Fruit fly (Drosophila melanogaster) whole organism, embryonic: ENCODE results near the gene CG5968.

Experiments
- CG10267 ChIP-seq: fragments of 200-800 bp; sonication (Bioruptor generic); optimal IDR thresholded peaks from 2 replicates; lab custom pipeline; 2018; ENCODE audit warnings: missing biosample characterization, mild to moderate bottlenecking, missing genetic modification characterization, moderate library complexity
- CG11696 ChIP-seq: fragments of 200-800 bp; sonication (Bioruptor generic); IDR thresholded peaks from 2 replicates; pipeline ENCODE4 v1.3.6; 2022; ENCODE audit warnings: missing biosample characterization, missing genetic modification characterization
- CG12236 ChIP-seq: fragments of 200-800 bp; sonication (Bioruptor generic); optimal IDR thresholded peaks from 2 replicates; lab custom pipeline; 2016; ENCODE audit warnings: missing biosample characterization, missing genetic modification characterization
- CG13424 ChIP-seq: fragments of 200-800 bp; sonication (Bioruptor generic); optimal IDR thresholded peaks from 2 replicates; lab custom pipeline; 2019; ENCODE audit warnings: missing biosample characterization, mild to moderate bottlenecking, missing genetic modification characterization, moderate library complexity
- CG15011 ChIP-seq: fragments of 200-800 bp; sonication (Bioruptor generic); optimal IDR thresholded peaks from 3 replicates; lab custom pipeline; 2018; ENCODE audit warnings: missing biosample characterization, mild to moderate bottlenecking, missing genetic modification characterization
- CG1529 ChIP-seq: fragments of 200-800 bp; sonication (Bioruptor generic); optimal IDR thresholded peaks from 3 replicates; lab custom pipeline; 2018; ENCODE audit warnings: missing biosample characterization, missing genetic modification characterization
- CG15514 ChIP-seq: fragments of 200-800 bp; sonication (Bioruptor generic); optimal IDR thresholded peaks from 3 replicates; lab custom pipeline; 2017; ENCODE audit warnings: missing biosample characterization, missing genetic modification characterization, mild to moderate bottlenecking, moderate library complexity, missing genetic modification reagents
- CG18262 ChIP-seq: fragments of 200-800 bp; optimal IDR thresholded peaks from 3 replicates; lab custom pipeline; 2019; ENCODE audit warnings: missing biosample characterization, mild to moderate bottlenecking, missing genetic modification characterization, moderate library complexity
- CG1832 ChIP-seq: fragments of 200-800 bp; sonication (Bioruptor generic); optimal IDR thresholded peaks from 2 replicates; lab custom pipeline; 2017; ENCODE audit warnings: missing biosample characterization, mild to moderate bottlenecking, missing genetic modification characterization, inconsistent platforms
- CG2129 ChIP-seq: fragments of 200-800 bp; sonication (Bioruptor generic); IDR thresholded peaks from 2 replicates; pipeline ENCODE4 v1.3.6; 2022; ENCODE audit warnings: missing biosample characterization, missing genetic modification characterization; ENCODE audit not compliant: partially characterized antibody
- CG3065 ChIP-seq: fragments of 200-800 bp; sonication (Bioruptor generic); optimal IDR thresholded peaks from 2 replicates; lab custom pipeline; 2016; ENCODE audit warnings: missing biosample characterization, missing genetic modification characterization
- CG4282 ChIP-seq: fragments of 200-800 bp; sonication (Bioruptor generic); optimal IDR thresholded peaks from 2 replicates; lab custom pipeline; 2016; ENCODE audit warnings: missing biosample characterization, missing genetic modification characterization
- CG5245 ChIP-seq: fragments of 200-800 bp; sonication (Bioruptor generic); optimal IDR thresholded peaks from 3 replicates; lab custom pipeline; 2016; ENCODE audit warnings: missing biosample characterization, missing genetic modification characterization
- CG7987 ChIP-seq: fragments of 200-800 bp; sonication (Bioruptor generic); optimal IDR thresholded peaks from 2 replicates; lab custom pipeline; 2018; ENCODE audit warnings: missing biosample characterization, mild to moderate bottlenecking, missing genetic modification characterization, moderate library complexity
- CG9797 ChIP-seq: fragments of 200-800 bp; sonication (Bioruptor generic); optimal IDR thresholded peaks from 3 replicates; lab custom pipeline; 2018; ENCODE audit warnings: missing biosample characterization, mild to moderate bottlenecking, missing genetic modification characterization
- CkIIα-i1 ChIP-seq: fragments of 200-800 bp; sonication (Bioruptor generic); IDR thresholded peaks from 2 replicates; pipeline ENCODE4 v1.3.6; 2022; ENCODE audit warnings: missing biosample characterization, missing genetic modification characterization
- D ChIP-seq, 2 experiments: fragments of 200-800 bp in 1 of 2; fragments of >200 bp in 1 of 2; sonication (Bioruptor generic) in 1 of 2; optimal IDR thresholded peaks; 2 replicates in 1 of 2; 3 replicates in 1 of 2; lab custom pipeline; 2017; ENCODE audit warnings: mild to moderate bottlenecking in 1 of 2, missing biosample characterization in 1 of 2, missing genetic modification characterization in 1 of 2, missing genetic modification reagents in 1 of 2
- Dad ChIP-seq: fragments of 200-800 bp; sonication (Bioruptor generic); optimal IDR thresholded peaks from 3 replicates; lab custom pipeline; 2016; ENCODE audit warnings: missing biosample characterization, missing genetic modification characterization
- Elba2 ChIP-seq: fragments of 200-800 bp; sonication (Bioruptor generic); optimal IDR thresholded peaks from 3 replicates; lab custom pipeline; 2016; ENCODE audit warnings: missing biosample characterization, missing genetic modification characterization
- Fer1 ChIP-seq: fragments of 200-800 bp; sonication (Bioruptor generic); optimal IDR thresholded peaks from 2 replicates; lab custom pipeline; 2017; ENCODE audit warnings: missing biosample characterization, mild to moderate bottlenecking, missing genetic modification characterization
- GATAe ChIP-seq: fragments of 200-800 bp; sonication (Bioruptor generic); conservative IDR thresholded peaks from 2 replicates; pipeline ENCODE4 v1.3.6; 2022; ENCODE audit warnings: missing biosample characterization, missing genetic modification characterization
- HHEX ChIP-seq: fragments of 200-800 bp; sonication (Bioruptor generic); optimal IDR thresholded peaks from 3 replicates; lab custom pipeline; 2017; ENCODE audit warnings: missing biosample characterization, mild to moderate bottlenecking, missing genetic modification characterization, missing genetic modification reagents
- HLH54F ChIP-seq: fragments of 200-800 bp; sonication (Bioruptor generic); optimal IDR thresholded peaks from 3 replicates; lab custom pipeline; 2016; ENCODE audit warnings: missing biosample characterization, missing genetic modification characterization
- Hr39 ChIP-seq: fragments of >200 bp; optimal IDR thresholded peaks from 2 replicates; lab custom pipeline; 2017
- Neu2 ChIP-seq: fragments of 200-800 bp; sonication (Bioruptor generic); optimal IDR thresholded peaks from 3 replicates; lab custom pipeline; 2016; ENCODE audit warnings: missing biosample characterization, missing genetic modification characterization, borderline replicate concordance
- Nf-YC ChIP-seq: fragments of 200-800 bp; optimal IDR thresholded peaks from 3 replicates; lab custom pipeline; 2019; ENCODE audit warnings: missing biosample characterization, mild to moderate bottlenecking, missing genetic modification characterization, moderate library complexity
- Optix ChIP-seq: fragments of 200-800 bp; sonication (Bioruptor generic); IDR thresholded peaks from 3 replicates; pipeline ENCODE4 v1.3.6; 2022; ENCODE audit warnings: missing biosample characterization, missing genetic modification characterization
- Scr ChIP-seq: fragments of 200-800 bp; sonication (Bioruptor generic); IDR thresholded peaks from 2 replicates; pipeline ENCODE4 v1.3.6; 2022; ENCODE audit warnings: missing biosample characterization, missing genetic modification characterization; ENCODE audit not compliant: partially characterized antibody
- Sox100B ChIP-seq: fragments of 200-800 bp; sonication (Bioruptor generic); optimal IDR thresholded peaks from 3 replicates; lab custom pipeline; 2018; ENCODE audit warnings: missing biosample characterization, mild to moderate bottlenecking, missing genetic modification characterization
- ato ChIP-seq: fragments of 200-800 bp; sonication (Bioruptor generic); IDR thresholded peaks from 2 replicates; pipeline ENCODE4 v1.3.6; 2022; ENCODE audit warnings: missing biosample characterization, missing genetic modification characterization; ENCODE audit not compliant: partially characterized antibody
- az2 ChIP-seq: fragments of 200-800 bp; sonication (Bioruptor generic); optimal IDR thresholded peaks from 3 replicates; lab custom pipeline; 2016; ENCODE audit warnings: missing biosample characterization, missing genetic modification characterization
- cad ChIP-seq: fragments of >200 bp; optimal IDR thresholded peaks from 2 replicates; lab custom pipeline; 2017; ENCODE audit warnings: missing biosample characterization, missing genetic modification characterization
- cwo ChIP-seq: fragments of 200-800 bp; sonication (Bioruptor generic); optimal IDR thresholded peaks from 3 replicates; lab custom pipeline; 2017; ENCODE audit warnings: missing biosample characterization, missing genetic modification characterization, mild to moderate bottlenecking, moderate library complexity, missing genetic modification reagents
- dmrt11E ChIP-seq: fragments of 200-800 bp; sonication (Bioruptor generic); optimal IDR thresholded peaks from 3 replicates; lab custom pipeline; 2018; ENCODE audit warnings: missing biosample characterization, mild to moderate bottlenecking, missing genetic modification characterization, moderate library complexity
- en ChIP-seq: fragments of 200-800 bp; sonication (Bioruptor generic); optimal IDR thresholded peaks from 2 replicates; lab custom pipeline; 2016; ENCODE audit warnings: missing biosample characterization, missing genetic modification characterization
- fd102C ChIP-seq: fragments of 200-800 bp; sonication (Bioruptor generic); optimal IDR thresholded peaks from 2 replicates; lab custom pipeline; 2018; ENCODE audit warnings: missing biosample characterization, mild to moderate bottlenecking, missing genetic modification characterization, moderate library complexity
- gsb ChIP-seq: fragments of 200-800 bp; sonication (Bioruptor generic); IDR thresholded peaks from 2 replicates; pipeline ENCODE4 v1.3.6; 2022; ENCODE audit warnings: missing biosample characterization, missing genetic modification characterization
- h ChIP-seq: fragments of >200 bp; optimal IDR thresholded peaks from 2 replicates; lab custom pipeline; 2017
- ind ChIP-seq: fragments of 200-800 bp; sonication (Bioruptor generic); optimal IDR thresholded peaks from 3 replicates; lab custom pipeline; 2016; ENCODE audit warnings: missing biosample characterization, missing genetic modification characterization
- jumu ChIP-seq: fragments of 200-800 bp; sonication (Bioruptor generic); optimal IDR thresholded peaks from 3 replicates; lab custom pipeline; 2016; ENCODE audit warnings: missing biosample characterization, missing genetic modification characterization
- kay ChIP-seq: fragments of 200-800 bp; sonication (Bioruptor generic); optimal IDR thresholded peaks from 2 replicates; lab custom pipeline; 2016; ENCODE audit warnings: missing biosample characterization, missing genetic modification characterization
- luna ChIP-seq: fragments of 200-800 bp; sonication (Bioruptor generic); optimal IDR thresholded peaks from 2 replicates; lab custom pipeline; 2016; ENCODE audit warnings: missing biosample characterization, missing genetic modification characterization
- mirr ChIP-seq: fragments of 200-800 bp; sonication (Bioruptor generic); optimal IDR thresholded peaks from 3 replicates; lab custom pipeline; 2018; ENCODE audit warnings: missing biosample characterization, mild to moderate bottlenecking, missing genetic modification characterization
- nau ChIP-seq: fragments of 200-800 bp; sonication (Bioruptor generic); optimal IDR thresholded peaks from 3 replicates; lab custom pipeline; 2017; ENCODE audit warnings: missing biosample characterization, mild to moderate bottlenecking, missing genetic modification characterization, missing genetic modification reagents
- nerfin-1 ChIP-seq: fragments of 200-800 bp; sonication (Bioruptor generic); optimal IDR thresholded peaks from 3 replicates; lab custom pipeline; 2019; ENCODE audit warnings: missing biosample characterization, mild to moderate bottlenecking, missing genetic modification characterization, moderate library complexity
- pfk ChIP-seq: fragments of 200-800 bp; sonication (Bioruptor generic); optimal IDR thresholded peaks from 2 replicates; lab custom pipeline; 2018; ENCODE audit warnings: missing biosample characterization, mild to moderate bottlenecking, missing genetic modification characterization, moderate library complexity
- pzg ChIP-seq: fragments of 200-800 bp; sonication (Bioruptor generic); optimal IDR thresholded peaks from 3 replicates; lab custom pipeline; 2018; ENCODE audit warnings: missing biosample characterization, mild to moderate bottlenecking, missing genetic modification characterization, moderate library complexity
- rib ChIP-seq: fragments of 200-800 bp; sonication (Bioruptor generic); IDR thresholded peaks from 2 replicates; pipeline ENCODE4 v1.3.6; 2022; ENCODE audit warnings: missing biosample characterization, missing genetic modification characterization
- sim ChIP-seq: fragments of 200-800 bp; sonication (Bioruptor generic); IDR thresholded peaks from 2 replicates; pipeline ENCODE4 v1.3.6; 2022; ENCODE audit warnings: missing biosample characterization, missing genetic modification characterization
- tup ChIP-seq: fragments of 200-800 bp; sonication (Bioruptor generic); optimal IDR thresholded peaks from 2 replicates; lab custom pipeline; 2016; ENCODE audit warnings: missing biosample characterization, mild to moderate bottlenecking, missing genetic modification characterization, moderate library complexity

CG5968 gene

dm6 chr2L:16544563-16545066, 5.1 kb downstream of the CG5968 start, which contains the start of gene mtgo (continued):
- TF ChIP-seq Optix (GFP tag; lab: Robert Waterston, UW) (no peak), tup (GFP tag; lab: Kevin White, UChicago) (no peak), pzg (GFP tag; lab: Kevin White, UChicago) (no peak), CG11696 (GFP tag; lab: Robert Waterston, UW) (no peak), az2 (GFP tag; lab: Kevin White, UChicago) (no peak), Hr39 (lab: Kevin White, UChicago) (no peak), h (lab: Kevin White, UChicago) (no peak), Neu2 (GFP tag; lab: Kevin White, UChicago) (no peak), fd102C (no peak), CG4282 (GFP tag; lab: Kevin White, UChicago) (no peak), CG7987 (GFP tag; lab: Kevin White, UChicago) (no peak), Nf-YC (tag; lab: Kevin White, UChicago) (peak; percentile 46), CG13424 (peak; percentile 41), CG9797 (GFP tag; lab: Kevin White, UChicago) (no peak), ato (no peak), ind (GFP tag; lab: Kevin White, UChicago) (peak; percentile 56), luna (GFP tag; lab: Kevin White, UChicago) (no peak), Dad (GFP tag; lab: Kevin White, UChicago) (no peak), nau (GFP tag; lab: Kevin White, UChicago) (peak; percentile 61), cwo (GFP tag; lab: Kevin White, UChicago) (peak; percentile 67), HHEX (GFP tag; lab: Kevin White, UChicago) (peak; percentile 67), CkIIα-i1 (no peak), cad (GFP tag; lab: Kevin White, UChicago) (no peak), nerfin-1 (tag; lab: Kevin White, UChicago) (peak; percentile 45), rib (GFP tag; lab: Robert Waterston, UW) (no peak), pfk (GFP tag; lab: Kevin White, UChicago) (no peak), CG18262 (tag; lab: Kevin White, UChicago) (peak; percentile 55), CG15514 (GFP tag; lab: Kevin White, UChicago) (peak; percentile 52), CG12236 (no peak), HLH54F (GFP tag; lab: Kevin White, UChicago) (no peak), CG1832 (GFP tag; lab: Kevin White, UChicago) (no peak), mirr (no peak), GATAe (GFP tag; lab: Robert Waterston, UW) (no peak), CG2129 (no peak), Scr (GFP tag; lab: Robert Waterston, UW) (no peak), en (GFP tag; lab: Kevin White, UChicago) (no peak), CG3065 (GFP tag; lab: Kevin White, UChicago) (no peak), CG15011 (GFP tag; lab: Kevin White, UChicago) (peak; percentile 39), jumu (GFP tag; lab: Kevin White, UChicago) (no peak), Elba2 (no peak), CG10267 (tag; lab: Kevin White, UChicago) (peak; percentile 14), Fer1 (GFP tag; lab: Kevin White, UChicago) (peak; percentile 81), sim (no peak), CG1529 (no peak), Sox100B (GFP tag; lab: Kevin White, UChicago) (peak; percentile 51), CG5245 (GFP tag; lab: Kevin White, UChicago) (no peak), kay (no peak), gsb (GFP tag; lab: Robert Waterston, UW) (0 out of 2 replicates have a peak, but pooled peaks have one; percentile 14), dmrt11E (tag; lab: Kevin White, UChicago) (no peak), D (optimal IDR thresholded peaks at IDR 0.05; lab: Kevin White, UChicago) (no peak), D (GFP tag; optimal IDR thresholded peaks at IDR 0.05; lab: Kevin White, UChicago) (peak; percentile 3)
